Worm (Caenorhabditis elegans): ENCODE measurements around the gene C17F4.8.

Gene C17F4.8

ce11 chrII:3267815-3268214, 33.2 kb upstream of the C17F4.8 start (continued):
- TF ChIP-seq zag-1 (tag; optimal IDR thresholded peaks at IDR 0.05) (no peak), madf-5 (GFP tag; IDR thresholded peaks at IDR 0.05) (peak in 1 of 2 experiments; percentile 55; a peak in 1 of 4 replicates), nhr-237 (tag; optimal IDR thresholded peaks at IDR 0.05) (no peak), F44E2.7 (GFP tag; IDR thresholded peaks at IDR 0.05) (no peak), spr-3 (GFP tag; optimal IDR thresholded peaks at IDR 0.05) (no peak), zfp-2 (tag; optimal IDR thresholded peaks at IDR 0.05) (no peak), nhr-41 (GFP tag; IDR thresholded peaks at IDR 0.05) (no peak), fkh-10 (GFP tag; optimal IDR thresholded peaks at IDR 0.05) (no peak), mxl-2 (GFP tag; conservative IDR thresholded peaks at IDR 0.05) (no peak), lin-13 (GFP tag; optimal IDR thresholded peaks at IDR 0.05) (no peak), ztf-7 (tag; optimal IDR thresholded peaks at IDR 0.05) (no peak), vab-7 (GFP tag; IDR thresholded peaks at IDR 0.05) (peak; percentile 57; the same call in 1 of the 2 replicates), daf-8 (GFP tag; IDR thresholded peaks at IDR 0.05) (no peak), attf-4 (tag; optimal IDR thresholded peaks at IDR 0.05) (no peak), D1046.2 (GFP tag; IDR thresholded peaks at IDR 0.05) (no peak), php-3 (GFP tag; IDR thresholded peaks at IDR 0.05) (no peak), lin-39 (tag; optimal IDR thresholded peaks at IDR 0.05) (no peak), lir-3 (tag; optimal IDR thresholded peaks at IDR 0.05) (no peak), ctbp-1 (GFP tag; IDR thresholded peaks at IDR 0.05) (no peak), mes-2 (tag; optimal IDR thresholded peaks at IDR 0.05; ENCODE audit: poor library complexity, severe bottlenecking) (peak; percentile 55), pha-4 (GFP tag; IDR thresholded peaks at IDR 0.05) (peak; percentile 53; the same call in 1 of the 2 replicates), pha-4 (tag; optimal IDR thresholded peaks at IDR 0.05) (no peak), ceh-28 (tag; optimal IDR thresholded peaks at IDR 0.05) (no peak), lin-1 (GFP tag; IDR thresholded peaks at IDR 0.05) (no peak), egl-43 (GFP tag; IDR thresholded peaks at IDR 0.05) (0 out of 2 replicates have a peak, but pooled peaks have one; percentile 61), R02D3.7 (tag; optimal IDR thresholded peaks at IDR 0.05) (no peak)

- TF ChIP-seq ZK337.2 (GFP tag; IDR thresholded peaks at IDR 0.05): no peak
- TF ChIP-seq zip-11 (GFP tag; IDR thresholded peaks at IDR 0.05): no peak
- no peak for TF ChIP-seq Y48G9A.11 (GFP tag; IDR thresholded peaks at IDR 0.05)
- no peak for TF ChIP-seq aly-2 (tag; optimal IDR thresholded peaks at IDR 0.05)
- no peak for TF ChIP-seq fos-1 (tag; optimal IDR thresholded peaks at IDR 0.05)
- no peak for TF ChIP-seq fkh-10 (GFP tag; optimal IDR thresholded peaks at IDR 0.05)
- TF ChIP-seq dve-1 (tag; optimal IDR thresholded peaks at IDR 0.05; ENCODE audit: insufficient read depth): no peak
- no peak for TF ChIP-seq tag-97 (GFP tag; IDR thresholded peaks at IDR 0.05)
- TF ChIP-seq F37D6.2 (tag; optimal IDR thresholded peaks at IDR 0.05): no peak
- no peak for TF ChIP-seq aha-1 (tag)
- no peak for TF ChIP-seq tra-1 (GFP tag; IDR thresholded peaks at IDR 0.05)
- TF ChIP-seq ceh-44 (GFP tag; IDR thresholded peaks at IDR 0.05): no peak
- TF ChIP-seq zfp-3 (GFP tag; conservative IDR thresholded peaks at IDR 0.05): no peak
- no peak for TF ChIP-seq nhr-6 (tag; optimal IDR thresholded peaks at IDR 0.05)
- TF ChIP-seq F44E2.7 (GFP tag; IDR thresholded peaks at IDR 0.05): no peak
- TF ChIP-seq madf-9 (GFP tag; conservative IDR thresholded peaks at IDR 0.05): no peak
Measured at ce11 chrII:3267365-3267764, 32.7 kb upstream of the C17F4.8 start, which contains the start of gene F02E11.7. Gene F02E11.7 (plus strand): TSS chrII:3267665.

- no peak for TF ChIP-seq saeg-2 (GFP tag; IDR thresholded peaks at IDR 0.05)
- no peak for TF ChIP-seq F26F4.8 (GFP tag; conservative IDR thresholded peaks at IDR 0.05)
- no peak for TF ChIP-seq lin-1 (GFP tag; IDR thresholded peaks at IDR 0.05)
- TF ChIP-seq ama-1 (optimal IDR thresholded peaks at IDR 0.05): no peak
- TF ChIP-seq jun-1 (tag; optimal IDR thresholded peaks at IDR 0.05): no peak
- TF ChIP-seq tag-97 (GFP tag; IDR thresholded peaks at IDR 0.05): no peak
- no peak for TF ChIP-seq dve-1 (tag; optimal IDR thresholded peaks at IDR 0.05; ENCODE audit: insufficient read depth)
- TF ChIP-seq nhr-6 (tag; optimal IDR thresholded peaks at IDR 0.05): no peak
- TF ChIP-seq R02D3.7 (tag; optimal IDR thresholded peaks at IDR 0.05): no peak
- no peak for TF ChIP-seq arid-1 (GFP tag; conservative IDR thresholded peaks at IDR 0.05)
Measured at ce11 chrII:3264704-3265103, 30.1 kb upstream of the C17F4.8 start.
